Worm (Caenorhabditis elegans) whole organism, L1 larva: ENCODE results near the gene vps-35.

ENCODE experiments used
- lin-13 ChIP-seq: fragments of 150-350 bp; optimal IDR thresholded peaks from 2 replicates; lab custom pipeline; 2014; ENCODE audit warnings: missing biosample characterization, missing genetic modification reagents, missing genetic modification characterization
- nhr-20 ChIP-seq: sonication (generic microtip); optimal IDR thresholded peaks from 2 replicates; lab custom pipeline; 2016; ENCODE audit warnings: mild to moderate bottlenecking, missing genetic modification characterization, missing compliant biosample characterization

ce11 chrII:5895870-5896269 lies 11.7 kb upstream of the vps-35 start, which contains the start of gene F59G1.4:
- TF ChIP-seq lin-13 (no peak), nhr-20 (no peak)
